Worm (Caenorhabditis elegans) whole organism, young adult: ENCODE results near the gene Y38E10A.28.

Experiments
- B0019.2 ChIP-seq: fragments of 200-800 bp; sonication (Bioruptor generic); conservative IDR thresholded peaks from 2 replicates; pipeline ENCODE4 v1.3.6; 2022; ENCODE audit warnings: missing genetic modification reagents, missing genetic modification characterization, missing compliant biosample characterization
- B0035.1 ChIP-seq: sonication (generic microtip); optimal IDR thresholded peaks from 2 replicates; lab custom pipeline; 2016; ENCODE audit warnings: missing genetic modification characterization, mild to moderate bottlenecking, missing compliant biosample characterization, missing genotype, missing genetic modification reagents
- C17E4.6 ChIP-seq: fragments of 200-800 bp; sonication (Bioruptor generic); IDR thresholded peaks from 2 replicates; pipeline ENCODE4 v1.3.6; 2022; ENCODE audit warnings: missing genetic modification reagents, missing genetic modification characterization, missing compliant biosample characterization
- D2030.7 ChIP-seq: fragments of 200-800 bp; sonication (Bioruptor generic); IDR thresholded peaks from 2 replicates; pipeline ENCODE4 v1.3.6; 2022; ENCODE audit warnings: missing genetic modification reagents, missing genetic modification characterization, missing compliant biosample characterization
- F22D6.2 ChIP-seq: sonication (generic microtip); optimal IDR thresholded peaks from 2 replicates; lab custom pipeline; 2016; ENCODE audit warnings: mild to moderate bottlenecking, missing genetic modification characterization, missing compliant biosample characterization
- K12H6.12 ChIP-seq: fragments of 200-800 bp; sonication (Bioruptor generic); optimal IDR thresholded peaks from 2 replicates; lab custom pipeline; 2018; ENCODE audit warnings: mild to moderate bottlenecking, missing genetic modification characterization, missing compliant biosample characterization
- Y67H2A.10 ChIP-seq: fragments of 200-800 bp; sonication (Bioruptor generic); conservative IDR thresholded peaks from 2 replicates; pipeline ENCODE4 v1.3.6; 2022; ENCODE audit warnings: missing genetic modification reagents, missing genetic modification characterization, missing compliant biosample characterization
- athp-1 ChIP-seq: sonication (generic microtip); optimal IDR thresholded peaks from 2 replicates; lab custom pipeline; 2017; ENCODE audit warnings: mild to moderate bottlenecking, missing genetic modification characterization, missing compliant biosample characterization
- bed-1 ChIP-seq: fragments of 200-800 bp; sonication (Bioruptor generic); IDR thresholded peaks from 2 replicates; pipeline ENCODE4 v1.3.6; 2022; ENCODE audit warnings: missing genetic modification reagents, missing genetic modification characterization, missing compliant biosample characterization
- ceh-100 ChIP-seq: fragments of 200-800 bp; sonication (Bioruptor generic); IDR thresholded peaks from 2 replicates; pipeline ENCODE4 v1.3.6; 2022; ENCODE audit warnings: missing genetic modification reagents, missing genetic modification characterization, missing compliant biosample characterization
- ceh-40 ChIP-seq: fragments of 200-800 bp; sonication (Bioruptor generic); IDR thresholded peaks from 2 replicates; pipeline ENCODE4 v1.3.6; 2022; ENCODE audit warnings: missing genetic modification characterization, missing compliant biosample characterization
- ceh-91 ChIP-seq: fragments of 200-800 bp; sonication (Bioruptor generic); IDR thresholded peaks from 2 replicates; pipeline ENCODE4 v1.3.6; 2022; ENCODE audit warnings: missing genetic modification reagents, missing genetic modification characterization, missing compliant biosample characterization
- chd-7 ChIP-seq: sonication (generic microtip); optimal IDR thresholded peaks from 2 replicates; lab custom pipeline; 2016; ENCODE audit warnings: mild to moderate bottlenecking, missing genetic modification characterization, moderate library complexity, missing compliant biosample characterization
- die-1 ChIP-seq: sonication (generic microtip); optimal IDR thresholded peaks from 2 replicates; lab custom pipeline; 2016; ENCODE audit warnings: missing genotype, mild to moderate bottlenecking, missing genetic modification characterization, missing compliant biosample characterization
- dox-1 ChIP-seq: fragments of 200-800 bp; sonication (Bioruptor generic); IDR thresholded peaks from 2 replicates; pipeline ENCODE4 v1.3.6; 2022; ENCODE audit warnings: missing genetic modification reagents, missing genetic modification characterization, missing compliant biosample characterization
- dpl-1 ChIP-seq: fragments of 150-350 bp; optimal IDR thresholded peaks from 2 replicates; lab custom pipeline; 2014; ENCODE audit warnings: missing biosample characterization, missing genetic modification reagents, missing genetic modification characterization
- egl-18 ChIP-seq: fragments of 200-800 bp; sonication (Bioruptor generic); IDR thresholded peaks from 2 replicates; pipeline ENCODE4 v1.3.6; 2022; ENCODE audit warnings: missing genetic modification reagents, missing genetic modification characterization, missing compliant biosample characterization
- ekl-4 ChIP-seq: fragments of 200-800 bp; sonication (Bioruptor generic); IDR thresholded peaks from 2 replicates; pipeline ENCODE4 v1.3.6; 2022; ENCODE audit warnings: missing genetic modification reagents, missing genetic modification characterization, missing compliant biosample characterization
- fkh-3 ChIP-seq: sonication (generic microtip); optimal IDR thresholded peaks from 2 replicates; lab custom pipeline; 2016; ENCODE audit warnings: mild to moderate bottlenecking, missing genetic modification characterization, missing compliant biosample characterization
- gei-17 ChIP-seq: fragments of 200-800 bp; sonication (Bioruptor generic); optimal IDR thresholded peaks from 2 replicates; lab custom pipeline; 2018; ENCODE audit warnings: mild to moderate bottlenecking, missing genetic modification characterization, missing compliant biosample characterization
- hmg-1.2 ChIP-seq: fragments of 200-800 bp; sonication (Bioruptor generic); IDR thresholded peaks from 2 replicates; pipeline ENCODE4 v1.3.6; 2022; ENCODE audit warnings: missing genetic modification reagents, missing genetic modification characterization, missing compliant biosample characterization
- hsf-1 ChIP-seq: fragments of 200-800 bp; sonication (Bioruptor generic); IDR thresholded peaks from 2 replicates; pipeline ENCODE4 v1.3.6; 2022; ENCODE audit warnings: missing genetic modification reagents, missing genetic modification characterization, missing compliant biosample characterization
- lin-40 ChIP-seq: sonication (generic microtip); optimal IDR thresholded peaks from 2 replicates; lab custom pipeline; 2016; ENCODE audit warnings: missing genetic modification characterization, mild to moderate bottlenecking, missing compliant biosample characterization, missing genotype, missing genetic modification reagents
- madf-6 ChIP-seq: fragments of 200-800 bp; sonication (Bioruptor generic); IDR thresholded peaks from 2 replicates; pipeline ENCODE4 v1.3.6; 2022; ENCODE audit warnings: missing genetic modification reagents, missing genetic modification characterization, missing compliant biosample characterization
- mcd-1 ChIP-seq: fragments of 200-800 bp; sonication (Bioruptor generic); IDR thresholded peaks from 2 replicates; pipeline ENCODE4 v1.3.6; 2022; ENCODE audit warnings: missing genetic modification reagents, missing genetic modification characterization, missing compliant biosample characterization
- mes-4 ChIP-seq: sonication (generic microtip); optimal IDR thresholded peaks from 2 replicates; lab custom pipeline; 2016; ENCODE audit warnings: missing genotype, missing genetic modification characterization, missing compliant biosample characterization
- nfyb-1 ChIP-seq: fragments of 200-800 bp; sonication (Bioruptor generic); IDR thresholded peaks from 2 replicates; pipeline ENCODE4 v1.3.6; 2022; ENCODE audit warnings: missing genetic modification reagents, missing genetic modification characterization, missing compliant biosample characterization
- nhr-120 ChIP-seq: fragments of 200-800 bp; sonication (Bioruptor generic); IDR thresholded peaks from 2 replicates; pipeline ENCODE4 v1.3.6; 2022; ENCODE audit warnings: missing genetic modification characterization, missing compliant biosample characterization
- nhr-179 ChIP-seq: sonication (generic microtip); optimal IDR thresholded peaks from 2 replicates; lab custom pipeline; 2016; ENCODE audit warnings: mild to moderate bottlenecking, missing genetic modification characterization, missing compliant biosample characterization
- nhr-80 ChIP-seq: sonication (generic microtip); optimal IDR thresholded peaks from 2 replicates; lab custom pipeline; 2016; ENCODE audit warnings: missing genetic modification characterization, missing compliant biosample characterization
- rec-8 ChIP-seq, 2 experiments: sonication (generic microtip); optimal IDR thresholded peaks; 2 replicates each; lab custom pipeline; 2016; ENCODE audit warnings: mild to moderate bottlenecking in 2 of 2, missing genetic modification characterization in 2 of 2, missing genetic modification reagents in 2 of 2, missing genotype in 2 of 2, missing biosample characterization in 1 of 2, missing compliant biosample characterization in 1 of 2, moderate library complexity in 1 of 2
- repo-1 ChIP-seq: sonication (generic microtip); optimal IDR thresholded peaks from 2 replicates; lab custom pipeline; 2017; ENCODE audit warnings: mild to moderate bottlenecking, missing genetic modification characterization, missing compliant biosample characterization
- rpc-1 ChIP-seq, 2 experiments: fragments of 150-350 bp in 1 of 2; sonication (generic microtip) in 1 of 2; optimal IDR thresholded peaks; 2 replicates each; lab custom pipeline; 2014 to 2018; ENCODE audit warnings: missing biosample characterization in 1 of 2, missing genetic modification characterization in 1 of 2, missing genetic modification reagents in 1 of 2, missing genotype in 1 of 2
- snpc-4 ChIP-seq, 5 experiments: fragments of 150-350 bp in 1 of 5; sonication (generic microtip) in 4 of 5; optimal IDR thresholded peaks; 2 replicates each; lab custom pipeline; 2014 to 2018; ENCODE audit warnings: missing genetic modification characterization in 5 of 5, missing biosample characterization in 3 of 5, antibody characterized with exemption in 2 of 5, mild to moderate bottlenecking in 2 of 5, missing compliant biosample characterization in 2 of 5, missing genotype in 2 of 5, moderate library complexity in 2 of 5, missing genetic modification reagents in 1 of 5
- tbp1 ChIP-seq: fragments of 200-800 bp; sonication (Bioruptor generic); optimal IDR thresholded peaks from 2 replicates; lab custom pipeline; 2018; ENCODE audit warnings: mild to moderate bottlenecking, missing genetic modification characterization, missing compliant biosample characterization
- ztf-3 ChIP-seq: fragments of 200-800 bp; sonication (Bioruptor generic); optimal IDR thresholded peaks from 2 replicates; lab custom pipeline; 2018; ENCODE audit warnings: mild to moderate bottlenecking, missing genetic modification characterization, missing compliant biosample characterization
- ztf-6 ChIP-seq: fragments of 200-800 bp; sonication (Bioruptor generic); IDR thresholded peaks from 2 replicates; pipeline ENCODE4 v1.3.6; 2022; ENCODE audit warnings: missing genetic modification reagents, missing genetic modification characterization, missing compliant biosample characterization

The Y38E10A.28 gene

ce11 chrII:12612218-12612617 lies 17.3 kb upstream of the Y38E10A.28 start, which contains the start of gene nspe-4:
Gene nspe-4, plus strand, starts transcription at chrII:12612518.
- TF ChIP-seq nhr-120 (GFP tag; lab: Robert Waterston, UW) (no peak), madf-6 (GFP tag; lab: Robert Waterston, UW) (no peak), ceh-91 (GFP tag; lab: Robert Waterston, UW) (no peak), dpl-1 (GFP tag; lab: Kevin White, UChicago) (no peak), repo-1 (tag; lab: Kevin White, UChicago) (no peak)
- TF ChIP-seq, all 124 proteins: peak for 0

- TF ChIP-seq ztf-6 (GFP tag; lab: Robert Waterston, UW) = no peak
- TF ChIP-seq C17E4.6 (GFP tag; lab: Robert Waterston, UW) = no peak
- TF ChIP-seq hsf-1 (GFP tag; lab: Robert Waterston, UW) = no peak
- no peak for TF ChIP-seq ceh-100 (GFP tag; lab: Robert Waterston, UW)
- TF ChIP-seq ceh-40 (GFP tag; lab: Robert Waterston, UW) = no peak
These were observed 14.1 kb upstream of the Y38E10A.28 start for ce11 chrII:12615413-12615812.

ce11 chrII:12616081-12616480 lies 13.4 kb upstream of the Y38E10A.28 start, which contains the start of gene nspe-6:
Gene nspe-6, minus strand, starts transcription at chrII:12616181.
- TF ChIP-seq lin-40 = no peak
- TF ChIP-seq mes-4 (tag; lab: Kevin White, UChicago) = no peak
- no peak for TF ChIP-seq athp-1 (tag; lab: Kevin White, UChicago)
- no peak for TF ChIP-seq nhr-80 (tag; lab: Kevin White, UChicago)
- TF ChIP-seq B0019.2 (GFP tag; lab: Robert Waterston, UW) = no peak
- TF ChIP-seq K12H6.12 (tag; lab: Kevin White, UChicago) = no peak
- TF ChIP-seq bed-1 = no peak
- no peak for TF ChIP-seq chd-7
- TF ChIP-seq madf-6 (GFP tag; lab: Robert Waterston, UW) = no peak
- TF ChIP-seq tbp1 (GFP tag; lab: Kevin White, UChicago) = no peak
- no peak for TF ChIP-seq F22D6.2 (tag; lab: Kevin White, UChicago)
- TF ChIP-seq, all 124 proteins: peak for 0

ce11 chrII:12617586-12617985 lies 11.9 kb upstream of the Y38E10A.28 start, which contains the start of gene nspe-3:
Gene nspe-3, plus strand, starts transcription at chrII:12617886.
- TF ChIP-seq D2030.7 (GFP tag; lab: Robert Waterston, UW) = no peak
- no peak for TF ChIP-seq nhr-179 (tag; lab: Kevin White, UChicago)
- TF ChIP-seq egl-18 = no peak
- no peak for TF ChIP-seq dox-1 (GFP tag; lab: Robert Waterston, UW)
- no peak for TF ChIP-seq mcd-1 (GFP tag; lab: Robert Waterston, UW)
- TF ChIP-seq fkh-3 (tag; lab: Kevin White, UChicago) = no peak
- no peak for TF ChIP-seq B0019.2 (GFP tag; lab: Robert Waterston, UW)
- TF ChIP-seq rec-8 (tag; optimal IDR thresholded peaks at IDR 0.05; lab: Kevin White, UChicago) = no peak
- no peak for TF ChIP-seq die-1 (tag; lab: Kevin White, UChicago)
- TF ChIP-seq nfyb-1 (GFP tag; lab: Robert Waterston, UW) = no peak
- TF ChIP-seq B0035.1 = no peak
- TF ChIP-seq C17E4.6 (GFP tag; lab: Robert Waterston, UW) = no peak
- no peak for TF ChIP-seq ztf-3 (GFP tag; lab: Kevin White, UChicago)
- no peak for TF ChIP-seq hmg-1.2
- no peak for TF ChIP-seq gei-17
- TF ChIP-seq ekl-4 (GFP tag; lab: Robert Waterston, UW) = no peak
- no peak for TF ChIP-seq snpc-4 (GFP tag; optimal IDR thresholded peaks at IDR 0.05; lab: Kevin White, UChicago)
- no peak for TF ChIP-seq snpc-4 (tag; optimal IDR thresholded peaks at IDR 0.05; lab: Kevin White, UChicago)
- no peak for TF ChIP-seq rpc-1 (optimal IDR thresholded peaks at IDR 0.05; lab: Kevin White, UChicago)
- TF ChIP-seq rpc-1 (tag; optimal IDR thresholded peaks at IDR 0.05; lab: Kevin White, UChicago) = no peak
- TF ChIP-seq K12H6.12 (tag; lab: Kevin White, UChicago) = no peak
- no peak for TF ChIP-seq Y67H2A.10 (GFP tag; lab: Robert Waterston, UW)
